Worm (Caenorhabditis elegans) whole organism, late embryonic: ENCODE results near the gene F58F9.4.

ENCODE experiments used
- C38D4.7 ChIP-seq: fragments of 200-800 bp; sonication (Bioruptor generic); optimal IDR thresholded peaks from 2 replicates; lab custom pipeline; 2018; ENCODE audit warnings: mild to moderate bottlenecking, missing genetic modification characterization, moderate library complexity, missing compliant biosample characterization
- F13H6.1 ChIP-seq: sonication (generic microtip); optimal IDR thresholded peaks from 2 replicates; lab custom pipeline; 2016; ENCODE audit warnings: missing genetic modification characterization, missing compliant biosample characterization
- K02D7.2 ChIP-seq: sonication (generic microtip); optimal IDR thresholded peaks from 2 replicates; lab custom pipeline; 2017; ENCODE audit warnings: mild to moderate bottlenecking, missing genetic modification characterization, missing compliant biosample characterization
- T23F11.4 ChIP-seq: fragments of 200-800 bp; sonication (Bioruptor generic); optimal IDR thresholded peaks from 2 replicates; lab custom pipeline; 2018; ENCODE audit warnings: mild to moderate bottlenecking, missing genetic modification characterization, missing compliant biosample characterization
- ahr-1 ChIP-seq: sonication (generic microtip); optimal IDR thresholded peaks from 2 replicates; lab custom pipeline; 2016; ENCODE audit warnings: missing genetic modification characterization, missing compliant biosample characterization
- ama-1 ChIP-seq: fragments of 150-350 bp; optimal IDR thresholded peaks from 2 replicates; lab custom pipeline; 2014
- ceh-18 ChIP-seq: sonication (generic microtip); optimal IDR thresholded peaks from 2 replicates; lab custom pipeline; 2016; ENCODE audit warnings: missing genetic modification characterization, missing compliant biosample characterization
- ceh-19 ChIP-seq: fragments of 200-800 bp; sonication (Bioruptor generic); optimal IDR thresholded peaks from 2 replicates; lab custom pipeline; 2018; ENCODE audit warnings: mild to moderate bottlenecking, missing genetic modification characterization, missing compliant biosample characterization
- ceh-2 ChIP-seq: sonication (generic microtip); optimal IDR thresholded peaks from 2 replicates; lab custom pipeline; 2016; ENCODE audit warnings: missing genotype, missing genetic modification characterization, missing compliant biosample characterization
- ceh-22 ChIP-seq: sonication (generic microtip); optimal IDR thresholded peaks from 2 replicates; lab custom pipeline; 2017; ENCODE audit warnings: missing biosample characterization, missing genetic modification characterization
- ceh-24 ChIP-seq: sonication (generic microtip); optimal IDR thresholded peaks from 2 replicates; lab custom pipeline; 2016; ENCODE audit warnings: mild to moderate bottlenecking, missing genetic modification characterization, missing compliant biosample characterization
- ceh-48 ChIP-seq: sonication (generic microtip); optimal IDR thresholded peaks from 2 replicates; lab custom pipeline; 2016; ENCODE audit warnings: missing genetic modification characterization, inconsistent platforms, missing compliant biosample characterization
- ceh-9 ChIP-seq: sonication (generic microtip); optimal IDR thresholded peaks from 2 replicates; lab custom pipeline; 2016; ENCODE audit warnings: mild to moderate bottlenecking, missing genetic modification characterization, inconsistent platforms, missing compliant biosample characterization
- dmd-4 ChIP-seq: sonication (generic microtip); optimal IDR thresholded peaks from 2 replicates; lab custom pipeline; 2016; ENCODE audit warnings: borderline replicate concordance, missing genetic modification characterization, missing compliant biosample characterization
- elt-2 ChIP-seq: sonication (generic microtip); optimal IDR thresholded peaks from 2 replicates; lab custom pipeline; 2016; ENCODE audit warnings: missing genetic modification reagents, missing genetic modification characterization, missing compliant biosample characterization
- elt-4 ChIP-seq: sonication (generic microtip); optimal IDR thresholded peaks from 2 replicates; lab custom pipeline; 2016; ENCODE audit warnings: missing genetic modification characterization, missing compliant biosample characterization
- eyg-1 ChIP-seq: sonication (generic microtip); optimal IDR thresholded peaks from 2 replicates; lab custom pipeline; 2016; ENCODE audit warnings: missing genotype, missing genetic modification characterization, missing compliant biosample characterization
- fax-1 ChIP-seq: sonication (generic microtip); optimal IDR thresholded peaks from 2 replicates; lab custom pipeline; 2016; ENCODE audit warnings: missing genotype, missing genetic modification characterization, missing compliant biosample characterization
- gmeb-2 ChIP-seq: sonication (generic microtip); optimal IDR thresholded peaks from 2 replicates; lab custom pipeline; 2016; ENCODE audit warnings: missing genetic modification characterization, inconsistent platforms, missing compliant biosample characterization
- hlh-30 ChIP-seq: sonication (generic microtip); optimal IDR thresholded peaks from 2 replicates; lab custom pipeline; 2017; ENCODE audit warnings: antibody characterized with exemption, missing genetic modification characterization, missing compliant biosample characterization; ENCODE audit not compliant: insufficient read depth
- hlh-8 ChIP-seq: sonication (generic microtip); optimal IDR thresholded peaks from 2 replicates; lab custom pipeline; 2016; ENCODE audit warnings: missing genotype, missing genetic modification characterization, missing compliant biosample characterization
- lim-6 ChIP-seq: sonication (generic microtip); optimal IDR thresholded peaks from 2 replicates; lab custom pipeline; 2016; ENCODE audit warnings: missing genetic modification characterization, missing compliant biosample characterization
- lin-11 ChIP-seq: fragments of 200-800 bp; sonication (Bioruptor generic); optimal IDR thresholded peaks from 2 replicates; lab custom pipeline; 2018; ENCODE audit warnings: mild to moderate bottlenecking, missing genetic modification characterization, missing compliant biosample characterization
- nhr-11 ChIP-seq: fragments of 150-350 bp; optimal IDR thresholded peaks from 2 replicates; lab custom pipeline; 2014; ENCODE audit warnings: missing biosample characterization, missing genetic modification characterization
- odd-2 ChIP-seq: sonication (generic microtip); optimal IDR thresholded peaks from 2 replicates; lab custom pipeline; 2017; ENCODE audit warnings: antibody characterized with exemption, mild to moderate bottlenecking, missing genetic modification characterization, missing compliant biosample characterization
- pat-9 ChIP-seq: fragments of 200-800 bp; sonication (Bioruptor generic); optimal IDR thresholded peaks from 2 replicates; lab custom pipeline; 2018; ENCODE audit warnings: mild to moderate bottlenecking, missing genetic modification characterization, moderate library complexity, missing compliant biosample characterization
- pha-4 ChIP-seq: fragments of 150-350 bp; optimal IDR thresholded peaks from 2 replicates; lab custom pipeline; 2018; ENCODE audit warnings: missing biosample characterization, missing genetic modification reagents, missing genetic modification characterization
- ref-2 ChIP-seq: sonication (generic microtip); optimal IDR thresholded peaks from 2 replicates; lab custom pipeline; 2016; ENCODE audit warnings: missing genetic modification characterization, missing compliant biosample characterization
- rnt-1 ChIP-seq: sonication (generic microtip); optimal IDR thresholded peaks from 2 replicates; lab custom pipeline; 2016; ENCODE audit warnings: missing genetic modification characterization, missing compliant biosample characterization
- sdc-2 ChIP-seq: sonication (generic microtip); optimal IDR thresholded peaks from 2 replicates; lab custom pipeline; 2016; ENCODE audit warnings: missing genotype, missing genetic modification characterization, missing compliant biosample characterization
- sox-2 ChIP-seq: fragments of 200-800 bp; sonication (Bioruptor generic); IDR thresholded peaks from 2 replicates; pipeline ENCODE4 v1.3.6; 2022; ENCODE audit warnings: missing genetic modification reagents, missing genetic modification characterization, missing compliant biosample characterization
- sox-4 ChIP-seq: sonication (generic microtip); optimal IDR thresholded peaks from 2 replicates; lab custom pipeline; 2017; ENCODE audit warnings: mild to moderate bottlenecking, missing genetic modification characterization, inconsistent platforms, missing compliant biosample characterization
- syd-9 ChIP-seq: sonication (generic microtip); optimal IDR thresholded peaks from 2 replicates; lab custom pipeline; 2016; ENCODE audit warnings: mild to moderate bottlenecking, missing genetic modification characterization, moderate library complexity, missing compliant biosample characterization
- unc-3 ChIP-seq, 2 experiments: fragments of 200-800 bp in 1 of 2; sonication (Bioruptor generic) in 1 of 2; sonication (generic microtip) in 1 of 2; conservative IDR thresholded peaks in 1 of 2; optimal IDR thresholded peaks in 1 of 2; 2 replicates each; pipeline versions ENCODE4 v1.3.6 to Lab custom; 2016 to 2022; ENCODE audit warnings: missing compliant biosample characterization in 2 of 2, missing genetic modification characterization in 2 of 2, missing genetic modification reagents in 1 of 2
- unc-55 ChIP-seq: sonication (generic microtip); optimal IDR thresholded peaks from 2 replicates; lab custom pipeline; 2017; ENCODE audit warnings: missing biosample characterization, missing genetic modification reagents, missing genetic modification characterization
- unc-86 ChIP-seq: sonication (generic microtip); optimal IDR thresholded peaks from 2 replicates; lab custom pipeline; 2016; ENCODE audit warnings: missing genetic modification characterization, missing compliant biosample characterization

The F58F9.4 gene

DNA sequence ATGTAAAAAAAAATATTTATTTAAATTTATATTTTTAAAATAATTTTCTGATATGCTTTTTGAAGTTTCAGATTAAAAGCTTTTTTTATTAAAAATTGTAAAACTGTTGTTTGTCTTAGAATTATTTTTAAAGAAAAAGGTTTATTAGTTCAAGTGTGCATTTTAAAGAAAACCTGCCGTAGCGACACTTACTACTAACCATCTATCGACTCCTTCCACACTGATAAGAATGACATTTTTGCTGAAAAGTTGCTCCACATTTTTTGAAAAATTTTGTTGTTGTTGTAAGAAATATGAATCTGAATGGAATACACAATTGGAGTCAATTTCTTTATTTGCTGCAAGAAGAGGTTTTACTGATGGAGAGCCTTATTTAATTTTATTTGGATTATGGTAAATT lies 2.8 kb upstream of the F58F9.4 start, which contains the start of gene C49A9.1:
C49A9.1 (plus strand) TSS at position 217 of the 400 bp plus-strand sequence.
- TF ChIP-seq ceh-9 (tag; lab: Kevin White, UChicago) = no peak
- no peak for TF ChIP-seq elt-2 (tag; lab: Kevin White, UChicago)
- TF ChIP-seq unc-3 (GFP tag; conservative IDR thresholded peaks at IDR 0.05; lab: Robert Waterston, UW) = no peak
- TF ChIP-seq unc-3 (tag; optimal IDR thresholded peaks at IDR 0.05; lab: Kevin White, UChicago) = no peak
- no peak for TF ChIP-seq ceh-2 (tag; lab: Kevin White, UChicago)
- no peak for TF ChIP-seq hlh-8 (tag; lab: Kevin White, UChicago)
- no peak for TF ChIP-seq fax-1 (tag; lab: Kevin White, UChicago)
- no peak for TF ChIP-seq ceh-24 (tag; lab: Kevin White, UChicago)
- no peak for TF ChIP-seq hlh-30 (tag; lab: Kevin White, UChicago)
- TF ChIP-seq ceh-18 (tag; lab: Kevin White, UChicago) = no peak
- TF ChIP-seq ceh-48 (tag; lab: Kevin White, UChicago) = no peak
- TF ChIP-seq odd-2 (tag; lab: Kevin White, UChicago) = no peak
- no peak for TF ChIP-seq syd-9 (tag; lab: Kevin White, UChicago)
- no peak for TF ChIP-seq pha-4

DNA sequence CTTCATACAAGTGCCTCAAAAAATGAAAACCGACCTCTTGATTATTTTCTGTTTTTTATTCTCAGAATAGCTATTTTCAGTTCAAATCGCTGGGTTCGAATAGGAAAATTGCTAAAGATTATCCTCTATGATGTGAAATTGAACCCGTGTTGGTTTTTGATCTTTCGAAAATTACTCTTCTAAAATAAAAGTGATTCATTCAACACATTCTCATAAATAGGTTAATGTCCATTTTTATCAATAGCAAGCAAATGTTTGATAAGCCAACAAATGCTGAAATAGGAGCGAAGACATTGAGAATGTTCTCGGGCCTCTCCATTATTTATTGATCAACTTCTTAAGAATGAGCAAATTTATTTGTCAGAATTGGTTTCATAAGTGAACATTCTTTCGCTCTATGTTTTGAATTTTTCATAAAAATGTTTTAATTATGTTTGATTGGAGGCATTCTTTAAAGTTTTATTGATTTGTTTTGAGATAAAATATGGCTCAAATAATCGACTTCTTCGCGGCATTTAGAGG lies 2.0 kb downstream of the F58F9.4 start, which contains the start of gene F58F9.3:
F58F9.3 (plus strand) TSS at position 472 of the 522 bp plus-strand sequence.
- no peak for TF ChIP-seq K02D7.2 (tag; lab: Kevin White, UChicago)
- TF ChIP-seq sox-2 = no peak
- TF ChIP-seq F13H6.1 (tag; lab: Kevin White, UChicago) = no peak
- no peak for TF ChIP-seq eyg-1 (tag; lab: Kevin White, UChicago)
- no peak for TF ChIP-seq elt-4
- TF ChIP-seq nhr-11 (tag; lab: Kevin White, UChicago) = no peak
- no peak for TF ChIP-seq pat-9
- no peak for TF ChIP-seq sox-4 (tag; lab: Kevin White, UChicago)
- TF ChIP-seq lin-11 (tag; lab: Kevin White, UChicago) = no peak

DNA sequence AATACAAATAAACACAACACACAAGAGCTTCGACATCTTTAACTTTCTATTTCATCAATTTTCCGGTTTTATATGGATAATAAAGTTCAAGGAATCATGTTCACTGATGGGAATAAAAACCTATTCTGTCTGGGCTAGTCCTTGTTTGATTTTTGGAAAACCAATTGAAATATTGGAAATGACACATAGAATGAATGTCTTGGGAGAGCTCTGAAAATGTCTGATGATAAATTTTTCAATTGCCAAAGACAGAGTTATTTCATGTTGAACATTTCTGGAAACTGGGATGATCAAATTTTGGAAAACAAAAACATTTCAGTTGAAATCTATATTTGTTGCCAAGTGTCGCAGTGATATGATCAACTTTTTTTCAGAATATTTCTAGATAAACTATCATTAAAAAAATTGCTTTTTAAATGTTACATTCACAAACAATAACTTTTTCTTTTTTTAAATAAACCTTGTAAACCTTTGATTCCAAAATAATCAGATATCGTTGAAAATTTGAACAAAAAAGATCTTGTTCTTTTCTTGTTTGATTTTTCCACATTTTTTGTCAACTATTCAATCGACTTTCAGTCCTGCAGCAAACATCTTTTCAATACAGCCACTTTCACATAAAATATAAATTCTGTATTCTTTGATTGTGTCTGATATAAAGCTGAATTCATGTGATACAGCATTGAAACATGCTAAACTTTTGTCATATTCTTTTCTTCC lies 6.8 kb downstream of the F58F9.4 start, which contains the start of the genes F58F9.6 and F58F9.8:
F58F9.6 (minus strand) TSS at position 101 of the 720 bp plus-strand sequence.
F58F9.8 (plus strand) TSS at position 670 of the 720 bp plus-strand sequence.
- no peak for TF ChIP-seq unc-55 (GFP tag; lab: Kevin White, UChicago)
- no peak for TF ChIP-seq lim-6
- TF ChIP-seq, all 69 proteins: peak for 0

DNA sequence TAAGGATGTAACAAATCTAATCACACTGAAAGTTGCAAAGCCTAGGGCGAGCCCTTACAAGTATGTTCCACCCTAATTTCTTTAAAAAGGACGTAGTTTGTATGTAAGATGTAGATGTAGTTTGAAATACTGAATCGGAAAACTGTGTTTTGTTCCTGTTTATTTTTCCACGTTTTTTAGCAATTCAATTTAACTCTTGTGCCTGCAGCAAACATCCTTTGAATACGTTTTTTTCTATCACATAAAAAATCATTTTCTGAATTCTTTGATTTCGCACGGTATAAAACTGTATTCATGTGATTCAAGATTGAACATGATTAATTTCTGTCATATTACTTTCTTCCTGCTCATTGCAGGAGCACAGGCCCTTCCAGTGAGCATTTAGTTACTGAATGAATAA lies 9.2 kb downstream of the F58F9.4 start, which contains the start of gene F58F9.9:
F58F9.9 (plus strand) TSS at position 301 of the 400 bp plus-strand sequence.
- TF ChIP-seq unc-86 (tag; lab: Kevin White, UChicago) (no peak), ahr-1 (tag; lab: Kevin White, UChicago) (no peak), odd-2 (tag; lab: Kevin White, UChicago) (no peak), ama-1 (no peak), eyg-1 (tag; lab: Kevin White, UChicago) (no peak), gmeb-2 (tag; lab: Kevin White, UChicago) (no peak), lin-11 (tag; lab: Kevin White, UChicago) (no peak), C38D4.7 (GFP tag; lab: Kevin White, UChicago) (no peak), sdc-2 (tag; lab: Kevin White, UChicago) (no peak), hlh-8 (tag; lab: Kevin White, UChicago) (no peak), sox-4 (tag; lab: Kevin White, UChicago) (no peak), ceh-19 (no peak), dmd-4 (no peak), ceh-22 (tag; lab: Kevin White, UChicago) (no peak), rnt-1 (tag; lab: Kevin White, UChicago) (no peak), ref-2 (tag; lab: Kevin White, UChicago) (no peak), T23F11.4 (GFP tag; lab: Kevin White, UChicago) (no peak)
